Worm (Caenorhabditis elegans) whole organism, midembryonic: ENCODE data around the gene C18H7.7.

Experiments
- T22C8.4 ChIP-seq: fragments of 200-800 bp; sonication (Bioruptor generic); IDR thresholded peaks from 2 replicates; pipeline ENCODE4 v1.3.6; 2022; ENCODE audit warnings: missing genetic modification characterization, missing compliant biosample characterization
- cog-1 ChIP-seq: sonication (generic microtip); optimal IDR thresholded peaks from 2 replicates; lab custom pipeline; 2016; ENCODE audit warnings: missing genetic modification characterization, missing compliant biosample characterization
- flt-1 ChIP-seq: fragments of 200-800 bp; sonication (Bioruptor generic); IDR thresholded peaks from 2 replicates; pipeline ENCODE4 v1.3.6; 2022; ENCODE audit warnings: missing genetic modification characterization, missing compliant biosample characterization
- klf-2 ChIP-seq: fragments of 200-800 bp; sonication (Bioruptor generic); conservative IDR thresholded peaks from 2 replicates; pipeline ENCODE4 v1.3.6; 2022; ENCODE audit warnings: missing genetic modification reagents, missing genetic modification characterization, missing compliant biosample characterization
- med-1 ChIP-seq: sonication (generic microtip); optimal IDR thresholded peaks from 2 replicates; lab custom pipeline; 2017; ENCODE audit warnings: missing genetic modification characterization, mild to moderate bottlenecking, missing compliant biosample characterization, antibody characterized with exemption, missing genetic modification reagents; ENCODE audit not compliant: insufficient read depth
- ref-1 ChIP-seq: fragments of 200-800 bp; sonication (Bioruptor generic); conservative IDR thresholded peaks from 2 replicates; pipeline ENCODE4 v1.3.6; 2022; ENCODE audit warnings: missing genetic modification reagents, missing genetic modification characterization, missing compliant biosample characterization
- tab-1 ChIP-seq: fragments of 200-800 bp; sonication (Bioruptor generic); IDR thresholded peaks from 2 replicates; pipeline ENCODE4 v1.3.6; 2022; ENCODE audit warnings: missing genetic modification characterization, missing compliant biosample characterization
- ztf-23 ChIP-seq: fragments of 200-800 bp; sonication (Bioruptor generic); IDR thresholded peaks from 2 replicates; pipeline ENCODE4 v1.3.6; 2022; ENCODE audit warnings: missing genetic modification reagents, missing genetic modification characterization, missing compliant biosample characterization
- ztf-29 ChIP-seq: fragments of 200-800 bp; sonication (Bioruptor generic); IDR thresholded peaks from 2 replicates; pipeline ENCODE4 v1.3.6; 2022; ENCODE audit warnings: missing genetic modification reagents, missing genetic modification characterization, missing compliant biosample characterization

The C18H7.7 gene

ce11 chrIV:596292-596952 lies at the start of gene C18H7.7, which contains the start of gene C18H7.11:
Gene C18H7.7 (minus strand): TSS chrIV:596392.
Gene C18H7.11 (plus strand): TSS chrIV:596902.
- no peak for TF ChIP-seq flt-1
- TF ChIP-seq ztf-23 (GFP tag; lab: Robert Waterston, UW), result no peak
- no peak for TF ChIP-seq T22C8.4 (GFP tag; lab: Robert Waterston, UW)
- TF ChIP-seq tab-1, result no peak
- no peak for TF ChIP-seq klf-2 (GFP tag; lab: Robert Waterston, UW)
- TF ChIP-seq ref-1 (GFP tag; lab: Robert Waterston, UW), result no peak
- TF ChIP-seq ztf-29 (GFP tag; lab: Robert Waterston, UW), result no peak
- TF ChIP-seq cog-1 (tag; lab: Kevin White, UChicago), result no peak
- TF ChIP-seq med-1 (GFP tag; lab: Kevin White, UChicago), result no peak

ce11 chrIV:643481-643880 lies 47.3 kb upstream of the C18H7.7 start:
- no peak for TF ChIP-seq ztf-29 (GFP tag; lab: Robert Waterston, UW)
- no peak for TF ChIP-seq tab-1
- TF ChIP-seq cog-1 (tag; lab: Kevin White, UChicago), result no peak
- TF ChIP-seq flt-1, result no peak
- no peak for TF ChIP-seq ztf-23 (GFP tag; lab: Robert Waterston, UW)
- TF ChIP-seq med-1 (GFP tag; lab: Kevin White, UChicago), result no peak
- TF ChIP-seq ref-1 (GFP tag; lab: Robert Waterston, UW), result no peak
- TF ChIP-seq T22C8.4 (GFP tag; lab: Robert Waterston, UW), result no peak
- no peak for TF ChIP-seq klf-2 (GFP tag; lab: Robert Waterston, UW)

- TF ChIP-seq med-1 (GFP tag; lab: Kevin White, UChicago) (no peak), cog-1 (tag; lab: Kevin White, UChicago) (no peak), tab-1 (no peak), klf-2 (GFP tag; lab: Robert Waterston, UW) (no peak), ref-1 (GFP tag; lab: Robert Waterston, UW) (no peak), ztf-29 (GFP tag; lab: Robert Waterston, UW) (no peak), flt-1 (no peak), ztf-23 (GFP tag; lab: Robert Waterston, UW) (no peak), T22C8.4 (GFP tag; lab: Robert Waterston, UW) (no peak)
Measured at ce11 chrIV:639167-639566, 43.0 kb upstream of the C18H7.7 start.

ce11 chrIV:633565-633964 lies 37.4 kb upstream of the C18H7.7 start:
- TF ChIP-seq T22C8.4 (GFP tag; lab: Robert Waterston, UW) (no peak), klf-2 (GFP tag; lab: Robert Waterston, UW) (no peak), ztf-29 (GFP tag; lab: Robert Waterston, UW) (no peak), med-1 (GFP tag; lab: Kevin White, UChicago) (no peak), ztf-23 (GFP tag; lab: Robert Waterston, UW) (no peak), tab-1 (no peak), cog-1 (tag; lab: Kevin White, UChicago) (no peak), flt-1 (no peak), ref-1 (GFP tag; lab: Robert Waterston, UW) (no peak)

- TF ChIP-seq flt-1 (no peak), tab-1 (no peak), klf-2 (GFP tag; lab: Robert Waterston, UW) (no peak), T22C8.4 (GFP tag; lab: Robert Waterston, UW) (no peak), cog-1 (tag; lab: Kevin White, UChicago) (no peak), ztf-23 (GFP tag; lab: Robert Waterston, UW) (no peak), ztf-29 (GFP tag; lab: Robert Waterston, UW) (no peak), med-1 (GFP tag; lab: Kevin White, UChicago) (no peak), ref-1 (GFP tag; lab: Robert Waterston, UW) (no peak)
Measured at ce11 chrIV:631869-632268, 35.7 kb upstream of the C18H7.7 start.

ce11 chrIV:630598-630997 lies 34.4 kb upstream of the C18H7.7 start:
- TF ChIP-seq T22C8.4 (GFP tag; lab: Robert Waterston, UW), result no peak
- no peak for TF ChIP-seq tab-1
- no peak for TF ChIP-seq ref-1 (GFP tag; lab: Robert Waterston, UW)
- TF ChIP-seq ztf-29 (GFP tag; lab: Robert Waterston, UW), result no peak
- TF ChIP-seq med-1 (GFP tag; lab: Kevin White, UChicago), result no peak
- no peak for TF ChIP-seq flt-1
- no peak for TF ChIP-seq cog-1 (tag; lab: Kevin White, UChicago)
- TF ChIP-seq klf-2 (GFP tag; lab: Robert Waterston, UW), result no peak
- no peak for TF ChIP-seq ztf-23 (GFP tag; lab: Robert Waterston, UW)

- no peak for TF ChIP-seq T22C8.4 (GFP tag; lab: Robert Waterston, UW)
Measured at ce11 chrIV:627237-627636, 31.0 kb upstream of the C18H7.7 start, which contains the start of gene nhr-76. Gene nhr-76 (plus strand): TSS chrIV:627537.

- TF ChIP-seq med-1 (GFP tag; lab: Kevin White, UChicago) (no peak), flt-1 (no peak), cog-1 (tag; lab: Kevin White, UChicago) (no peak), ref-1 (GFP tag; lab: Robert Waterston, UW) (no peak), tab-1 (no peak)
Measured at ce11 chrIV:625947-626548, 29.9 kb upstream of the C18H7.7 start.

- no peak for TF ChIP-seq ztf-29 (GFP tag; lab: Robert Waterston, UW)
Measured at ce11 chrIV:623876-624275, 27.7 kb upstream of the C18H7.7 start.

ce11 chrIV:622989-623388 lies 26.8 kb upstream of the C18H7.7 start:
- TF ChIP-seq klf-2 (GFP tag; lab: Robert Waterston, UW) (no peak), ztf-23 (GFP tag; lab: Robert Waterston, UW) (no peak), ztf-29 (GFP tag; lab: Robert Waterston, UW) (no peak), tab-1 (no peak), flt-1 (no peak), med-1 (GFP tag; lab: Kevin White, UChicago) (no peak)
